Worm (Caenorhabditis elegans) whole organism, mixed stage, embryonic: ENCODE results near the gene glt-6.

Experiments
- M03D4.4 ChIP-seq: sonication (generic microtip); optimal IDR thresholded peaks from 2 replicates; lab custom pipeline; 2017; ENCODE audit warnings: mild to moderate bottlenecking, missing genetic modification characterization, missing compliant biosample characterization
- bed-3 ChIP-seq: fragments of 200-800 bp; sonication (Bioruptor generic); optimal IDR thresholded peaks from 3 replicates; lab custom pipeline; 2018; ENCODE audit warnings: mild to moderate bottlenecking, missing genetic modification characterization, moderate library complexity, missing compliant biosample characterization
- blmp-1 ChIP-seq: fragments of 150-350 bp; optimal IDR thresholded peaks from 2 replicates; lab custom pipeline; 2014; ENCODE audit warnings: missing biosample characterization, missing genetic modification characterization
- ceh-39 ChIP-seq: fragments of 150-350 bp; optimal IDR thresholded peaks from 2 replicates; lab custom pipeline; 2014; ENCODE audit warnings: missing biosample characterization, missing genetic modification characterization
- ceh-43 ChIP-seq: fragments of 200-800 bp; sonication (Bioruptor generic); optimal IDR thresholded peaks from 2 replicates; lab custom pipeline; 2018; ENCODE audit warnings: mild to moderate bottlenecking, missing genetic modification characterization, moderate library complexity, missing compliant biosample characterization
- ceh-83 ChIP-seq: fragments of 200-800 bp; sonication (Bioruptor generic); optimal IDR thresholded peaks from 2 replicates; lab custom pipeline; 2018; ENCODE audit warnings: mild to moderate bottlenecking, missing genetic modification characterization, missing compliant biosample characterization
- ces-1 ChIP-seq: fragments of 150-350 bp; optimal IDR thresholded peaks from 2 replicates; lab custom pipeline; 2014; ENCODE audit warnings: missing biosample characterization, missing genetic modification reagents, missing genetic modification characterization
- cnd-1 ChIP-seq: fragments of 200-800 bp; sonication (Bioruptor generic); optimal IDR thresholded peaks from 2 replicates; lab custom pipeline; 2018; ENCODE audit warnings: mild to moderate bottlenecking, missing genetic modification characterization, missing compliant biosample characterization
- drap-1 ChIP-seq: fragments of 200-800 bp; sonication (Bioruptor generic); optimal IDR thresholded peaks from 3 replicates; lab custom pipeline; 2018; ENCODE audit warnings: mild to moderate bottlenecking, missing genetic modification characterization, missing compliant biosample characterization
- elt-1 ChIP-seq: sonication (generic microtip); optimal IDR thresholded peaks from 2 replicates; lab custom pipeline; 2017; ENCODE audit warnings: missing genetic modification characterization, mild to moderate bottlenecking, missing compliant biosample characterization, antibody characterized with exemption, moderate library complexity, borderline replicate concordance; ENCODE audit not compliant: insufficient read depth
- elt-3 ChIP-seq: fragments of 150-350 bp; optimal IDR thresholded peaks from 2 replicates; lab custom pipeline; 2014; ENCODE audit warnings: missing biosample characterization, missing genetic modification characterization
- flh-1 ChIP-seq: fragments of 200-800 bp; sonication (Bioruptor generic); optimal IDR thresholded peaks from 2 replicates; lab custom pipeline; 2018; ENCODE audit warnings: mild to moderate bottlenecking, missing genetic modification characterization, moderate library complexity, missing compliant biosample characterization
- ham-2 ChIP-seq: fragments of 200-800 bp; sonication (Bioruptor generic); optimal IDR thresholded peaks from 2 replicates; lab custom pipeline; 2018; ENCODE audit warnings: mild to moderate bottlenecking, missing genetic modification characterization, missing compliant biosample characterization
- hlh-1 ChIP-seq: fragments of 150-350 bp; optimal IDR thresholded peaks from 2 replicates; lab custom pipeline; 2014; ENCODE audit warnings: missing biosample characterization, missing genetic modification reagents, missing genetic modification characterization
- lin-13 ChIP-seq: fragments of 150-350 bp; optimal IDR thresholded peaks from 2 replicates; lab custom pipeline; 2014; ENCODE audit warnings: missing biosample characterization, missing genetic modification characterization
- lin-32 ChIP-seq: fragments of 200-800 bp; sonication (Bioruptor generic); optimal IDR thresholded peaks from 2 replicates; lab custom pipeline; 2018; ENCODE audit warnings: mild to moderate bottlenecking, missing genetic modification characterization, missing compliant biosample characterization
- lsy-2 ChIP-seq: fragments of 150-350 bp; optimal IDR thresholded peaks from 2 replicates; lab custom pipeline; 2014; ENCODE audit warnings: missing biosample characterization, missing genetic modification characterization
- mab-5 ChIP-seq: fragments of 150-350 bp; optimal IDR thresholded peaks from 2 replicates; lab custom pipeline; 2014; ENCODE audit warnings: missing biosample characterization, missing genetic modification characterization
- mep-1 ChIP-seq: fragments of 150-350 bp; optimal IDR thresholded peaks from 2 replicates; lab custom pipeline; 2017; ENCODE audit warnings: missing biosample characterization, missing genetic modification reagents, missing genetic modification characterization, inconsistent platforms
- mls-2 ChIP-seq: sonication (generic microtip); optimal IDR thresholded peaks from 2 replicates; lab custom pipeline; 2016; ENCODE audit warnings: mild to moderate bottlenecking, missing genetic modification characterization, moderate library complexity, missing compliant biosample characterization
- nhr-12 ChIP-seq: fragments of 150-350 bp; optimal IDR thresholded peaks from 2 replicates; lab custom pipeline; 2014; ENCODE audit warnings: missing biosample characterization, missing genetic modification characterization
- nhr-2 ChIP-seq: fragments of 150-350 bp; optimal IDR thresholded peaks from 2 replicates; lab custom pipeline; 2014; ENCODE audit warnings: missing biosample characterization, missing genetic modification characterization
- nhr-237 ChIP-seq: fragments of 150-350 bp; optimal IDR thresholded peaks from 2 replicates; lab custom pipeline; 2014; ENCODE audit warnings: missing biosample characterization, missing genetic modification characterization
- nhr-28 ChIP-seq: fragments of 150-350 bp; optimal IDR thresholded peaks from 2 replicates; lab custom pipeline; 2014; ENCODE audit warnings: missing biosample characterization, missing genetic modification characterization
- nhr-76 ChIP-seq: sonication (generic microtip); optimal IDR thresholded peaks from 2 replicates; lab custom pipeline; 2017; ENCODE audit warnings: missing biosample characterization, missing genetic modification characterization
- pha-4 ChIP-seq: fragments of 150-350 bp; optimal IDR thresholded peaks from 2 replicates; lab custom pipeline; 2018; ENCODE audit warnings: missing biosample characterization, missing genetic modification reagents, missing genetic modification characterization
- sem-2 ChIP-seq: fragments of 200-800 bp; sonication (Bioruptor generic); optimal IDR thresholded peaks from 2 replicates; lab custom pipeline; 2018; ENCODE audit warnings: mild to moderate bottlenecking, missing genetic modification characterization, missing compliant biosample characterization
- snpc-4 ChIP-seq: fragments of 150-350 bp; optimal IDR thresholded peaks from 2 replicates; lab custom pipeline; 2014; ENCODE audit warnings: missing biosample characterization, missing genetic modification characterization
- sptf-1 ChIP-seq: sonication (generic microtip); optimal IDR thresholded peaks from 2 replicates; lab custom pipeline; 2017; ENCODE audit warnings: mild to moderate bottlenecking, missing genetic modification characterization, moderate library complexity, missing compliant biosample characterization
- tbx-8 ChIP-seq: fragments of 200-800 bp; sonication (Bioruptor generic); optimal IDR thresholded peaks from 2 replicates; lab custom pipeline; 2018; ENCODE audit warnings: mild to moderate bottlenecking, missing genetic modification characterization, moderate library complexity, missing compliant biosample characterization
- unc-120 ChIP-seq: sonication (generic microtip); optimal IDR thresholded peaks from 2 replicates; lab custom pipeline; 2017; ENCODE audit warnings: missing genetic modification characterization, missing compliant biosample characterization; ENCODE audit not compliant: poor library complexity, severe bottlenecking
- unc-39 ChIP-seq: fragments of 150-350 bp; optimal IDR thresholded peaks from 2 replicates; lab custom pipeline; 2014; ENCODE audit warnings: missing biosample characterization, missing genetic modification characterization
- unc-62 ChIP-seq: fragments of 150-350 bp; optimal IDR thresholded peaks from 2 replicates; lab custom pipeline; 2014; ENCODE audit warnings: missing biosample characterization, missing genetic modification reagents, missing genetic modification characterization
- zip-8 ChIP-seq: fragments of 150-350 bp; optimal IDR thresholded peaks from 2 replicates; lab custom pipeline; 2014; ENCODE audit warnings: missing biosample characterization, missing genetic modification characterization
- ztf-11 ChIP-seq: fragments of 150-350 bp; optimal IDR thresholded peaks from 2 replicates; lab custom pipeline; 2014; ENCODE audit warnings: missing biosample characterization, missing genetic modification characterization

Gene glt-6

ce11 chrIV:7487554-7488456 lies 15.6 kb upstream of the glt-6 start, which contains the start of the genes his-60 and his-59:
his-60 (minus strand) TSS chrIV:7487992.
his-59 (plus strand) TSS chrIV:7488249.
- no peak for TF ChIP-seq bed-3 (GFP tag; lab: Kevin White, UChicago)
- TF ChIP-seq sem-2 (GFP tag; lab: Kevin White, UChicago), result peak; percentile 63
- peak; percentile 84 for TF ChIP-seq lin-32 (GFP tag; lab: Kevin White, UChicago)
- peak; percentile 6 for TF ChIP-seq ces-1 (GFP tag; lab: Kevin White, UChicago)
- no peak for TF ChIP-seq mab-5 (tag; lab: Kevin White, UChicago)
- TF ChIP-seq ceh-43 (GFP tag; lab: Kevin White, UChicago), result peak; percentile 48
- no peak for TF ChIP-seq elt-3
- TF ChIP-seq snpc-4, result no peak
- TF ChIP-seq ceh-39, result peak; percentile 80
- TF ChIP-seq pha-4 (tag; lab: Kevin White, UChicago), result peak; percentile 88
- TF ChIP-seq tbx-8 (GFP tag; lab: Kevin White, UChicago), result peak; percentile 26
- TF ChIP-seq mls-2, result peak; percentile 52
- TF ChIP-seq zip-8, result no peak
- TF ChIP-seq elt-1, result no peak
- peak; percentile 44 for TF ChIP-seq sptf-1
- TF ChIP-seq unc-62 (GFP tag; lab: Kevin White, UChicago), result peak; percentile 25
- peak; percentile 51 for TF ChIP-seq nhr-2 (tag; lab: Kevin White, UChicago)
- no peak for TF ChIP-seq flh-1
- peak; percentile 24 for TF ChIP-seq unc-39 (tag; lab: Kevin White, UChicago)
- peak; percentile 70 for TF ChIP-seq mep-1 (tag; lab: Kevin White, UChicago)
- TF ChIP-seq nhr-237 (tag; lab: Kevin White, UChicago), result no peak
- no peak for TF ChIP-seq ham-2 (GFP tag; lab: Kevin White, UChicago)
- TF ChIP-seq drap-1, result peak; percentile 63
- no peak for TF ChIP-seq unc-120
- peak; percentile 24 for TF ChIP-seq lsy-2
- TF ChIP-seq nhr-12 (tag; lab: Kevin White, UChicago), result peak; percentile 53
- TF ChIP-seq ztf-11 (tag; lab: Kevin White, UChicago), result peak; percentile 93
- no peak for TF ChIP-seq blmp-1 (tag; lab: Kevin White, UChicago)
- TF ChIP-seq cnd-1 (tag; lab: Kevin White, UChicago), result peak; percentile 92
- no peak for TF ChIP-seq nhr-28
- no peak for TF ChIP-seq nhr-76 (tag; lab: Kevin White, UChicago)
- TF ChIP-seq hlh-1, result no peak
- peak; percentile 97 for TF ChIP-seq lin-13 (tag; lab: Kevin White, UChicago)
- peak; percentile 83 for TF ChIP-seq ceh-83 (GFP tag; lab: Kevin White, UChicago)
- TF ChIP-seq M03D4.4 (tag; lab: Kevin White, UChicago), result peak; percentile 77

ce11 chrIV:7488457-7488783 lies 15.0 kb upstream of the glt-6 start:
- TF ChIP-seq M03D4.4 (tag; lab: Kevin White, UChicago), result no peak
- no peak for TF ChIP-seq lin-13 (tag; lab: Kevin White, UChicago)
- no peak for TF ChIP-seq ham-2 (GFP tag; lab: Kevin White, UChicago)
- TF ChIP-seq zip-8, result no peak

- no peak for TF ChIP-seq hlh-1
Observed at ce11 chrIV:7491464-7491863, 12.0 kb upstream of the glt-6 start, which contains the start of gene F55G1.1. F55G1.1 (plus strand) TSS chrIV:7491764.

- TF ChIP-seq elt-1, result no peak
Observed at ce11 chrIV:7497205-7497604, 6.2 kb upstream of the glt-6 start.
